Fruit fly (Drosophila melanogaster): Measurements from ENCODE around the gene AANATL3.

AANATL3 gene

DNA sequence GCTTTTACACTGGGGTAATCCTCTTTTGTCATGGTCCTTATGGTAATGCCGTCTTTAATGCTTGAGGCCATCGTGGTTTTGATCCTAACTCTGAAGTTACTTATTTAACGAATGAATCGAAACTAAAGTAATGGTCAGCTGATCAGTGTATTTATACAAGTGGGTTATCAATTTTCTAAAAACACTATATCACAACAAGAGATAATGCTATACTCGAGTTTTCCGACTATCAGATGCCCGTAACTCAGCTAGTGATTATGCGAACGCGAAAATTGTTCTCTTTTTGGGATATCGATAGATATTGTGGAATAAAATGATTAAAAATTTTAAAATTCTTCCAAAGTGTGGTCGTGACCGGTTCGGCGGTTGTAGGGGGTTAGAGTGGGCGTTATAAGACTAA is at the start of gene AANATL3:
AANATL3 (minus strand) TSS at position 101 of the 400 bp plus-strand sequence.
- no peak for TF ChIP-seq CG17801 (GFP tag; optimal IDR thresholded peaks at IDR 0.05; ENCODE audit: partially characterized antibody)

DNA sequence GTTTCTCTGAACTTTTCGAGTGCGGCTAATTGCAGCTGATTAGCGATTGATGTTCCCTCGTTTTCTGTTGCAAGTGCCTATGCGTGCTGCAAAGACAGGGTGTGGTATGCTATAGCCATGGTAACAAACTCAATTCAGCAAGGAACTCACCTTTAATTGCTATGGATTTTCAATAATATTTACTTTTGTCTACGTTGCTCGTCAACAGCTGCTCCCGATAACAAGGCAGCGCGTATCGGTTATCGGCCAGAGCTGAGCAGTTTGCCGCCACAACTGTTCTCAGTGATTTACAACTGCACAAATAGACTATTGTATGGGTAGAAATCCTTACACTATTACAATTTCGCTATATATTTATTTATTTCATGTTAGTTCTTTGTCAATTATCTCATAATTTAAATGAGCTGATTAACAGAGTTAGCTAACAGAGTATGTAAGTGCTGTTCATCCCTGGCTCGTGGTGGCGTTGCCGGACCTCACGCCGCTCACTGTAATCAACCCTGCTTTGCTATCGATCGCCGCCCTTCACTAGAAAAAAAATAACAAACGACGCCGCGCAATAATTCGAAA is 49.7 kb upstream of the AANATL3 start, which contains the start of the genes pr and neb:
pr (minus strand) TSS at position 225 of the 570 bp plus-strand sequence.
neb (plus strand) TSS at position 524 of the 570 bp plus-strand sequence.
- TF ChIP-seq CG17801 (GFP tag; optimal IDR thresholded peaks at IDR 0.05; ENCODE audit: partially characterized antibody): peak; percentile 62

DNA sequence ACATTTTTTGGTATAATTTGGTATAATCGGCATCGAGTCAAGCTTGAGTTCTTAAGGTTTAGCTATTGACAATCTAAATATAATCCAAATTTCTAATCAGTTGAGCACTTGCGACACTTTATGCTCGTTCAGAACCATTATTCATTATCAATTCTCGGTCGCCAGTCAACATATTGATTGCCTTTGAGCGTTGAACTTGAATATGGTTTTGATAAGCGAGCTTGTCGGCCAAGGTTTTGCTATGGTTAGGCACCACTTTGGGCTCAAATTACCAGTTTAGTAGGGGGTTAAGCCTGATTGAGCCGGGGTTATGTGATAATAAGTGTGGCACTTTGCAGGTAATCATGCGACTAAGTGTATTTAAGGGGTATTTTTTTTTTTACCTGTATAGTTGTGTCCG is 48.8 kb upstream of the AANATL3 start:
- no peak for TF ChIP-seq CG17801 (GFP tag; optimal IDR thresholded peaks at IDR 0.05; ENCODE audit: partially characterized antibody)

dm6 chr2L:20072095-20072494 is 46.5 kb upstream of the AANATL3 start, which contains the start of gene CG10730:
Gene CG10730 (minus strand): TSS chr2L:20072195.
- no peak for TF ChIP-seq CG17801 (GFP tag; optimal IDR thresholded peaks at IDR 0.05; ENCODE audit: partially characterized antibody)

DNA sequence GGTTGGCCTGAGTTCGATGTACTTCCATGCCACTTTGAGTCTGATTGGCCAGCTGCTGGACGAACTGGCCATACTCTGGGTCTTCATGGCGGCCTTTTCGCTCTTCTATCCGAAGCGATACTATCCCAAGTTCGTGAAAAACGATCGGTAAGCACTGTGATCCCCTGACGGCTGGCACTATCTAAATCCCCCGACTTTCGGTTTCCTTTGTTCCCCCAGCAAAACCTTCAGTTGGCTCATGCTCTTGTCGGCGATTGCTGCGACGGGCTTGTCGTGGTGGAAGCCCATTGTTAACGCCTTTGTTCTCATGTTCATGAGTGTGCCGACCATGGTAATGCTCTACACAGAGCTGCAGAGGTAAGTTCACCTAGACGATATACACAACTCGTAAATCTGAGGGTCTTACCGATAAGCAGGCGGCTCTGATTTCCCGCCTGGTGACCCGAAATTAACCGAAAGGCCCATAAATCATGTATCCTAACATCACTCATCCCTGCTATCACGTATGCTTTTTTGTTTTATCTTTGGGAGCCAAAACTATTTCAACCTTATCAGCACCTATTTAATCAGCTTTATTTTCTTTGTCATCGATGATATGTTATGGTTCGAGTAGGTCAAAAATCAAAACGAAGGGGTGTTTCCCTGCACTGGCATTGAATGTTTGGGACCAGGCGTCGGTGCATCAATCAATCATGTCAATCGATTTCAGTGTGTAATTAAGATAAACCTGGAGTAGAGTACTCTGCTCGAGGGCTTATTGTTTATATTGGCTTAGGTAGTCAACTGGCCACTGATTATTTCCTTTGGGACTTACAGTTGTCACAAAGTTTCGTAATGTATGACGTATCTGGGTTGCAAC is 43.8 kb upstream of the AANATL3 start:
- no peak for TF ChIP-seq CG17801 (GFP tag; optimal IDR thresholded peaks at IDR 0.05; ENCODE audit: partially characterized antibody)

DNA sequence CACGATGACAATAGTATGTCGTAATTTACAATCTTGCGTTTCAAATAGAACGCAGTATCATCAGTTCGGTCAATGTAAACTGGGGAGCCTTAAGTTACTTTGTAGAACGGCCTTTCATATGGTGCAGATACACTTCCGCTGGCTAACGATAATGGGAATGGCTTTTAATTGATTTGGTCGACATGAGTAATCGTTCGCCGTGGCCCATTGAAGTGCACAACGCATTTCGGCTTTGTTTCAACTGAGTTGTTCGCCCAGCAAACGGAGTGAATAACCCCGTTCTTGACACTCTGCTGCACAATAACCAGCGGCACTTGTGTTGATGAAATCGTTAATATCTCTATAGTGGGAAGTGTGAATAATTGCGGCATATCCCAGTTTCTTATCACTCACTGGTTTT is 42.3 kb upstream of the AANATL3 start:
- no peak for TF ChIP-seq CG17801 (GFP tag; optimal IDR thresholded peaks at IDR 0.05; ENCODE audit: partially characterized antibody)

- no peak for TF ChIP-seq CG17801 (GFP tag; optimal IDR thresholded peaks at IDR 0.05; ENCODE audit: partially characterized antibody)
These were observed 40.6 kb upstream of the AANATL3 start, which contains the start of gene bwa for dm6 chr2L:20066233-20066650. Gene bwa (plus strand): TSS chr2L:20066391.

DNA sequence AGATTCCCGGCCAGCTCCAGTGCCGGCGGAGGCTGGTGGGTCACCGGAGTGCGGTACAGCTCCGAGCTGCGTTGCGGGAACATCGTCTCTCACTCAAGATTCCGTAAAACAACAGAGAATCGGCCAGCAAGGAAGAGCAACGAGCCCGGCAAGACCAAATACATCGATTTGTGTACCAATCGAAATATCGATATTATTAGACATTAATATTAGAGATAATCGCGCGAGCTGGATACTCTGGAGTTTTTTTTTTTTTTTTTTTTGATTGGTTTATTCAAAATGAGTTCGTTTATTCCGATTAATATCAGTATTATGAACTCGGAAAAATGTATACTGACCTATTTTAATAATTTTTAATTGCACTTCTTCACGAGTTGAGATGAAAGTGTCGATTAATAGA is 39.9 kb upstream of the AANATL3 start, which contains the start of gene vls:
vls (minus strand) TSS at position 164 of the 400 bp plus-strand sequence.
- TF ChIP-seq CG17801 (GFP tag; optimal IDR thresholded peaks at IDR 0.05; ENCODE audit: partially characterized antibody): peak; percentile 32

DNA sequence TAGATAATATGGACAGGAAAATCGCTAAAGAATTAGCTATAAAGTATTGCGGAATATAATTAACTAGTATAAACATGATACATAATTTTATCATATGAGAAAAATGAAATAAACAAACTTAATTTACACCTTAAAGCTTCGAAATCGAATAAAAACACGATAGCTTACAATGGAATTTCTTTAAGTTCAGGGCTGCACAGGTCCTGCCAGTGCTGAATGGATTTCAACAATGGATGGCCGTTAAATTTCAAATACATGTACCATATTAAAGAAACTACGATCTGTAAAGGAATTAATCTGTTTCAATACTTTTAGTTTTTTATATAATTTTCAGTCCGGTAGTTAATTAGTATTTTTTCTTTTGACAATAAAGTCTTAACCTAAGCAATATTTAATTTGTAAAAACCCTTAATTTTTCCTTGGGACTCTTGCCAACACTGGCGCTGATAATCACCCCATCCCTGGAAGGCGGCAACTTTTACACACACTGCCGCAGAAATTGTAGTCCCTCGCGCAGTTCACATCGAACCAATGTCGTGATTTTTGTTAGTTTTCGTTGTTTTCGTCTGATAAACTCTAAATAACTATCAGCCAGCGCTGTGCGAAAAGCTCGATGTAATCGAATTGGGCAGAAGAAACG is 35.5 kb upstream of the AANATL3 start, which contains the start of the genes barr and lok:
barr (minus strand) TSS at position 353 of the 640 bp plus-strand sequence.
lok (plus strand) TSS at position 405 of the 640 bp plus-strand sequence.
- TF ChIP-seq CG17801 (GFP tag; optimal IDR thresholded peaks at IDR 0.05; ENCODE audit: partially characterized antibody): peak; percentile 7

- no peak for TF ChIP-seq CG17801 (GFP tag; optimal IDR thresholded peaks at IDR 0.05; ENCODE audit: partially characterized antibody)
These were observed 31.8 kb upstream of the AANATL3 start for dm6 chr2L:20057391-20057790.

DNA sequence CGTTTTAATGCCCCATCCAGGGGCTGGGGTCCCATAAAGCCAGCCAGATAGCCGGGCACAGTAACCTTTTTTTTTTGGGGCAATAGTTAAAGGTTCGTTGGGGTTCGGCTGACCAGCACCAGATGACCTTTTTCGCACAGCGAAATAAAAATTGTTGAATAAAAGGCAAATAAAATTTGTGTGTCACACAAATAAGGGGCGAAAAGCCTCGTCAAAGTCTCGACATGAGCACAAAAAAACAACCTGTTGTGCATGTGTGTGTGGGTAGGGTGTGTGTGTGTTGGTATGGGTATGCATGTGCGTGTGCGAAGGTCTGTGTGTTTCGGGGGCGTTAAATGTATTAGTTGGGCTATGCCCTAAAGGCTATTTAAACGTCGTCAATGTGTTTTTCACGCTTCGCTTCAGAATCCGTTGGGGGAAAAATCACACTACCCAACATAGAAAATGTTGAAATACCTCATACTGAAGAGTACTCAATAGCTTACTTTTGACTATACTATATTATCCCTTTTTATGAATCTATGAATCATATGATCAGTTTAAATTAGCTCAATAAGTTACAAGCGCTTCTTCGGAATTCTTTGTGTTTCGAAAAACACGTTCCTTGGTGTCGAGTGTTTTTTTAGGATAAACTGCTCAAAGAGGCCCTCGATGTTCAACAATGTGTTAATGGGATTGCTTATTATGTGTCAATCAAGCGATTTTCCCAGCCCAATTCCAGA is 25.7 kb upstream of the AANATL3 start:
- TF ChIP-seq CG17801 (GFP tag; optimal IDR thresholded peaks at IDR 0.05; ENCODE audit: partially characterized antibody): no peak

DNA sequence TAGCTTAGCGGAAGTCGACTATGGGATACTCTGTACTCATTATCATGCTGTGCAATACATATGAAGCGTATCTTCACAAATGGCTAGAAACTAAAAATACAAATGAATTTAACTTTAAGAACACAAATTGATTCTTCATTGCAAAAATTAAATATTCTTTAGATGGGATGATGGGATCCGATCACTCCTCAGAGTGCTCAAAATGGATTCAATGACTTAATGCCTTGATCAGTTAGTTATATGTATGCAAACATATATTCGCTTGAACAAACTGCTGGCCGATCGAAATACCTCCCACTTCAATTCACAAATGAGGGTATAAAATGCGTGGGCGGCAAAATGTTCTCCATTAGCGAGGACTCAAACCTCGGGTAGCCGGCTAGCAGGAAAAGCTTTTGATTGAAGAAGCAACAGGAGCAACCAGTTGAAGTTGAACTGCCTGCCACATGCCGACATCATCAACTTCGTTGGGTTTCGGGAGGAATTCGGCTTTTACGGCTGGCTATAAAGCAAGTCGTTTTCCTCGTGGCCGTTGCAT is 1.8 kb upstream of the AANATL3 start, which contains the start of gene sNPF:
sNPF (plus strand) TSS at position 534 of the 538 bp plus-strand sequence.
- no peak for TF ChIP-seq CG17801 (GFP tag; optimal IDR thresholded peaks at IDR 0.05; ENCODE audit: partially characterized antibody)

DNA sequence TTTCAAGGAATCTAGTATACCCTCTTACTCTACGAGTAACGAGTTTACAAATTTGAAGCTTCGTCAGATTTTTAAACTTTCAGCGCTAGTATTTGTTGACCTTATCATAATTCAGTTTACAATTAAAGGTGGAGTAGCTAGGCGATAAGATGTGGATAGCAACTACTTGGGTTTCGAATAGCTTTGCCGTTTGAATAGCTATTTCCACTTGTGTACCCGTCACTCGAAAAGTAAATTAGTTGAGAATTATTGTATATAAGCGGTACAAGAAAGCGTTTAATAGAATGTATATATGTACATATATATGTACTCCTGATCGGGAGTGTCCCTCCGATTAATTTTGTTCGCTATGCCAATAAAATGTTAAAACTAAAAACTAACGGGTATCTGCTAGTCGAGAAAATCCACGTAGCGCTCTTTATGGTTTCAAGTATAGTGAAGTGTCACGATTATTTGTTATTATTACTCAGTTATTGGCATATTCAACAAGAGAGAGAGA is 789 bp upstream of the AANATL3 start:
- no peak for TF ChIP-seq CG17801 (GFP tag; optimal IDR thresholded peaks at IDR 0.05; ENCODE audit: partially characterized antibody)

- TF ChIP-seq CG17801 (GFP tag; optimal IDR thresholded peaks at IDR 0.05; ENCODE audit: partially characterized antibody): no peak
These were observed 1.3 kb downstream of the AANATL3 start for dm6 chr2L:20024333-20024732.
